Fruit fly (Drosophila melanogaster) S2 (cell line): Measurements from ENCODE around the gene Qtzl.

Source experiments
- CG8478 ChIP-seq: fragments of >200 bp; optimal IDR thresholded peaks from 2 replicates; lab custom pipeline; 2018
- CTCF ChIP-seq, 2 experiments: fragments of >200 bp; optimal IDR thresholded peaks; 2 replicates each; lab custom pipeline; 2018

DNA sequence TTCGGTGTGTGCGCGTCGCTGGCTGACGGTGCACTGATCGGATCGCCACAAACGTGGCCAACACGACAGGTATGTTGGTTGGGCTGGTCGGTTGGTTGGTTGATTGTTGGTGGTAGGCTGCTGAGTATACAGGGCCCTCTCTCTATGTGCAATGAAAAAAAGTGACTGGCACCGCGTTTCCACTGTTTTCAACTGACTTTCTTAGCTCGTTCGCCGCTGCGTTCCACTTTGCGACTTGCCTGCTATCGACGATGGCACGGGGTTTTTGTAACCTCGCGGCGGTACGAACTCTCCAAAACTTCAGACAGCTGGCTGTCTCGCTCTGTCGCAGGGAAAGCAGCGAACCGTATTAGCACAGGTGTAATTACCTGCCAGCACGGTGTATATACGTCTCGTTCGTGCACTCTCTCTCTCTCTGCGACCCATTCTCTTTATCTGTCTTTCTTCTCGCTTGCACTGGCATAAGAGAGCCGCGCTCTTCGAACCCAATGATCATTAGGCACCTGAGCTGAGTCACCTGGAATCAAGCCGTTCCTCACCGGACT lies 24.6 kb upstream of the Qtzl start:
- TF ChIP-seq CG8478 (lab: Kevin White, UChicago) (no peak), CTCF (optimal IDR thresholded peaks at IDR 0.05; lab: Kevin White, UChicago) (no peak)
